Worm (Caenorhabditis elegans) whole organism, L3 larva: ENCODE data around the gene tsn-1.
A peak's percentile ranks its signal among the peaks of the same experiment; 100 is the strongest.

Source experiments
- R02D3.7 ChIP-seq: fragments of 150-350 bp; optimal IDR thresholded peaks from 2 replicates; lab custom pipeline; 2014; ENCODE audit warnings: missing biosample characterization, missing genetic modification characterization
- ama-1 ChIP-seq: fragments of 150-350 bp; optimal IDR thresholded peaks from 2 replicates; lab custom pipeline; 2018
- ceh-16 ChIP-seq: sonication (generic microtip); optimal IDR thresholded peaks from 2 replicates; lab custom pipeline; 2017; ENCODE audit warnings: missing biosample characterization, missing genetic modification characterization
- ceh-28 ChIP-seq: fragments of 150-350 bp; optimal IDR thresholded peaks from 2 replicates; lab custom pipeline; 2014; ENCODE audit warnings: missing biosample characterization, missing genetic modification reagents, missing genetic modification characterization
- ceh-82 ChIP-seq: fragments of 150-350 bp; optimal IDR thresholded peaks from 2 replicates; lab custom pipeline; 2014; ENCODE audit warnings: missing biosample characterization, missing genetic modification characterization
- ceh-9 ChIP-seq: sonication (generic microtip); optimal IDR thresholded peaks from 2 replicates; lab custom pipeline; 2018; ENCODE audit warnings: missing biosample characterization, missing genetic modification characterization
- daf-12 ChIP-seq: fragments of 150-350 bp; optimal IDR thresholded peaks from 2 replicates; lab custom pipeline; 2014; ENCODE audit warnings: missing biosample characterization, missing genetic modification reagents, missing genetic modification characterization
- egl-5 ChIP-seq: fragments of 150-350 bp; optimal IDR thresholded peaks from 2 replicates; lab custom pipeline; 2017; ENCODE audit warnings: missing biosample characterization, missing genetic modification reagents, missing genetic modification characterization, inconsistent platforms
- elt-2 ChIP-seq: sonication (generic microtip); optimal IDR thresholded peaks from 2 replicates; lab custom pipeline; 2016; ENCODE audit warnings: missing genetic modification reagents, mild to moderate bottlenecking, missing genetic modification characterization, missing compliant biosample characterization
- fkh-10 ChIP-seq: sonication (generic microtip); optimal IDR thresholded peaks from 2 replicates; lab custom pipeline; 2017; ENCODE audit warnings: missing biosample characterization, missing genetic modification reagents, missing genetic modification characterization
- fkh-2 ChIP-seq: fragments of 150-350 bp; optimal IDR thresholded peaks from 2 replicates; lab custom pipeline; 2014; ENCODE audit warnings: missing biosample characterization, missing genetic modification reagents, missing genetic modification characterization
- hmg-11 ChIP-seq: sonication (generic microtip); optimal IDR thresholded peaks from 2 replicates; lab custom pipeline; 2016; ENCODE audit warnings: missing genetic modification characterization, missing compliant biosample characterization
- jun-1 ChIP-seq: fragments of 150-350 bp; optimal IDR thresholded peaks from 2 replicates; lab custom pipeline; 2014; ENCODE audit warnings: missing biosample characterization, missing genetic modification reagents, missing genetic modification characterization
- lin-15B ChIP-seq: fragments of 150-350 bp; optimal IDR thresholded peaks from 2 replicates; lab custom pipeline; 2014; ENCODE audit warnings: missing biosample characterization, missing genetic modification characterization
- lsy-12 ChIP-seq: sonication (generic microtip); optimal IDR thresholded peaks from 2 replicates; lab custom pipeline; 2016; ENCODE audit warnings: mild to moderate bottlenecking, missing genetic modification characterization, missing compliant biosample characterization
- mml-1 ChIP-seq: fragments of 150-350 bp; sonication (generic microtip); optimal IDR thresholded peaks from 3 replicates; lab custom pipeline; 2014; ENCODE audit warnings: missing biosample characterization, missing genetic modification characterization
- nfya-1 ChIP-seq: sonication (generic microtip); optimal IDR thresholded peaks from 2 replicates; lab custom pipeline; 2017; ENCODE audit warnings: missing genetic modification characterization, mild to moderate bottlenecking, missing compliant biosample characterization, antibody characterized with exemption, moderate library complexity; ENCODE audit not compliant: insufficient read depth
- nhr-11 ChIP-seq: fragments of 150-350 bp; optimal IDR thresholded peaks from 2 replicates; lab custom pipeline; 2014; ENCODE audit warnings: missing biosample characterization, missing genetic modification characterization
- nhr-23 ChIP-seq: fragments of 150-350 bp; optimal IDR thresholded peaks from 2 replicates; lab custom pipeline; 2014; ENCODE audit warnings: missing biosample characterization, missing genetic modification reagents, missing genetic modification characterization
- nhr-237 ChIP-seq: fragments of 150-350 bp; optimal IDR thresholded peaks from 2 replicates; lab custom pipeline; 2014; ENCODE audit warnings: missing biosample characterization, missing genetic modification characterization
- nhr-25 ChIP-seq: sonication (generic microtip); optimal IDR thresholded peaks from 2 replicates; lab custom pipeline; 2017; ENCODE audit warnings: missing biosample characterization, missing genetic modification characterization
- nhr-28 ChIP-seq: fragments of 150-350 bp; optimal IDR thresholded peaks from 2 replicates; lab custom pipeline; 2014; ENCODE audit warnings: missing biosample characterization, missing genetic modification characterization
- nhr-43 ChIP-seq: sonication (generic microtip); optimal IDR thresholded peaks from 2 replicates; lab custom pipeline; 2016; ENCODE audit warnings: mild to moderate bottlenecking, missing genetic modification characterization, missing compliant biosample characterization; ENCODE audit not compliant: poor library complexity, severe bottlenecking
- nhr-67 ChIP-seq: fragments of 150-350 bp; optimal IDR thresholded peaks from 2 replicates; lab custom pipeline; 2014; ENCODE audit warnings: missing biosample characterization, missing genetic modification characterization
- nhr-76 ChIP-seq: fragments of 150-350 bp; sonication (generic microtip); optimal IDR thresholded peaks from 5 replicates; lab custom pipeline; 2014; ENCODE audit warnings: missing biosample characterization, missing genetic modification characterization
- nhr-77 ChIP-seq: fragments of 150-350 bp; optimal IDR thresholded peaks from 2 replicates; lab custom pipeline; 2014; ENCODE audit warnings: missing biosample characterization, missing genetic modification characterization
- pha-4 ChIP-seq: fragments of 150-350 bp; optimal IDR thresholded peaks from 2 replicates; lab custom pipeline; 2014; ENCODE audit warnings: missing biosample characterization, missing genetic modification reagents, missing genetic modification characterization
- pqm-1 ChIP-seq: fragments of 150-350 bp; optimal IDR thresholded peaks from 2 replicates; lab custom pipeline; 2017; ENCODE audit warnings: missing biosample characterization, missing genetic modification characterization, inconsistent platforms
- skn-1 ChIP-seq: fragments of 150-350 bp; optimal IDR thresholded peaks from 2 replicates; lab custom pipeline; 2014; ENCODE audit warnings: missing biosample characterization, missing genetic modification characterization
- snpc-4 ChIP-seq: fragments of 150-350 bp; optimal IDR thresholded peaks from 2 replicates; lab custom pipeline; 2014; ENCODE audit warnings: missing biosample characterization, missing genetic modification characterization
- tbx-2 ChIP-seq: sonication (generic microtip); optimal IDR thresholded peaks from 2 replicates; lab custom pipeline; 2016; ENCODE audit warnings: mild to moderate bottlenecking, missing genetic modification characterization, missing compliant biosample characterization
- unc-39 ChIP-seq: sonication (generic microtip); optimal IDR thresholded peaks from 4 replicates; lab custom pipeline; 2017; ENCODE audit warnings: missing biosample characterization, missing genetic modification characterization
- unc-62 ChIP-seq: fragments of 150-350 bp; sonication (generic microtip); optimal IDR thresholded peaks from 4 replicates; lab custom pipeline; 2014; ENCODE audit warnings: missing biosample characterization, missing genetic modification reagents, missing genetic modification characterization
- zag-1 ChIP-seq: fragments of 150-350 bp; optimal IDR thresholded peaks from 2 replicates; lab custom pipeline; 2014; ENCODE audit warnings: missing biosample characterization, missing genetic modification characterization
- ztf-11 ChIP-seq: fragments of 150-350 bp; optimal IDR thresholded peaks from 2 replicates; lab custom pipeline; 2014; ENCODE audit warnings: missing biosample characterization, missing genetic modification characterization

tsn-1 gene

ce11 chrII:4706359-4706871, at the start of gene tsn-1, which contains the start of gene F10G7.9:
tsn-1 (plus strand) TSS chrII:4706821.
F10G7.9 (minus strand) TSS chrII:4706485.
- TF ChIP-seq R02D3.7 (tag; lab: Kevin White, UChicago) (no peak), nhr-11 (tag; lab: Kevin White, UChicago) (no peak), ceh-28 (tag; lab: Kevin White, UChicago) (peak; percentile 36), nhr-25 (tag; lab: Kevin White, UChicago) (peak; percentile 81), pqm-1 (tag; lab: Kevin White, UChicago) (peak; percentile 48), pha-4 (tag; lab: Kevin White, UChicago) (peak; percentile 77), nfya-1 (tag; lab: Kevin White, UChicago) (peak; percentile 92), ceh-16 (tag; lab: Kevin White, UChicago) (no peak), lin-15B (peak; percentile 82), lsy-12 (tag; lab: Kevin White, UChicago) (peak; percentile 83), nhr-23 (tag; lab: Kevin White, UChicago) (peak; percentile 63), skn-1 (tag; lab: Kevin White, UChicago) (peak; percentile 75), elt-2 (peak; percentile 68), hmg-11 (tag; lab: Kevin White, UChicago) (peak; percentile 61), nhr-237 (tag; lab: Kevin White, UChicago) (no peak), nhr-77 (tag; lab: Kevin White, UChicago) (no peak), nhr-43 (peak; percentile 29), unc-39 (tag; lab: Kevin White, UChicago) (no peak), fkh-2 (no peak)

ce11 chrII:4657370-4657769, 49.3 kb upstream of the tsn-1 start:
- TF ChIP-seq elt-2 (peak; percentile 65), ceh-9 (tag; lab: Kevin White, UChicago) (no peak)

- no peak for TF ChIP-seq nhr-76 (tag; lab: Kevin White, UChicago)
- no peak for TF ChIP-seq snpc-4
- no peak for TF ChIP-seq ceh-82
- TF ChIP-seq ceh-16 (tag; lab: Kevin White, UChicago), result no peak
- TF ChIP-seq nhr-237 (tag; lab: Kevin White, UChicago), result no peak
- no peak for TF ChIP-seq nhr-43
- no peak for TF ChIP-seq R02D3.7 (tag; lab: Kevin White, UChicago)
- no peak for TF ChIP-seq zag-1 (tag; lab: Kevin White, UChicago)
- TF ChIP-seq egl-5 (tag; lab: Kevin White, UChicago), result no peak
- TF ChIP-seq lsy-12 (tag; lab: Kevin White, UChicago), result no peak
- no peak for TF ChIP-seq nhr-67 (tag; lab: Kevin White, UChicago)
- TF ChIP-seq fkh-10 (GFP tag; lab: Kevin White, UChicago), result no peak
- TF ChIP-seq ama-1 (lab: Kevin White, UChicago), result no peak
- no peak for TF ChIP-seq ceh-9 (tag; lab: Kevin White, UChicago)
- TF ChIP-seq tbx-2 (tag; lab: Kevin White, UChicago), result no peak
- TF ChIP-seq ztf-11, result no peak
- TF ChIP-seq unc-62 (GFP tag; lab: Kevin White, UChicago), result no peak
- TF ChIP-seq nhr-28 (tag; lab: Kevin White, UChicago), result no peak
- no peak for TF ChIP-seq unc-39 (tag; lab: Kevin White, UChicago)
- no peak for TF ChIP-seq hmg-11 (tag; lab: Kevin White, UChicago)
Observed at ce11 chrII:4658245-4658644, 48.4 kb upstream of the tsn-1 start.

- no peak for TF ChIP-seq lsy-12 (tag; lab: Kevin White, UChicago)
- TF ChIP-seq jun-1 (tag; lab: Kevin White, UChicago), result no peak
- TF ChIP-seq mml-1 (tag; lab: Kevin White, UChicago), result no peak
- TF ChIP-seq daf-12 (tag; lab: Kevin White, UChicago), result no peak
Observed at ce11 chrII:4661278-4661677, 45.3 kb upstream of the tsn-1 start, which contains the start of gene T05A7.13. T05A7.13 (minus strand) TSS chrII:4661378.

- TF ChIP-seq pha-4 (tag; lab: Kevin White, UChicago), result no peak
- no peak for TF ChIP-seq R02D3.7 (tag; lab: Kevin White, UChicago)
- TF ChIP-seq nhr-28 (tag; lab: Kevin White, UChicago), result no peak
- TF ChIP-seq nhr-76 (tag; lab: Kevin White, UChicago), result no peak
- no peak for TF ChIP-seq lin-15B
- TF ChIP-seq nfya-1 (tag; lab: Kevin White, UChicago), result no peak
- TF ChIP-seq fkh-10 (GFP tag; lab: Kevin White, UChicago), result no peak
- no peak for TF ChIP-seq nhr-43
Observed at ce11 chrII:4663186-4663585, 43.4 kb upstream of the tsn-1 start, which contains the start of gene T05A7.12. T05A7.12 (minus strand) TSS chrII:4663286.
